Fruit fly (Drosophila melanogaster) Kc167 (cell line): ENCODE results near the gene P5CDh2.

Source experiments
- Myc ChIP-seq: fragments of >200 bp; optimal IDR thresholded peaks from 2 replicates; lab custom pipeline; 2017; ENCODE audit warnings: missing external identifiers
- Sin3A ChIP-seq: fragments of >200 bp; optimal IDR thresholded peaks from 2 replicates; lab custom pipeline; 2018; ENCODE audit warnings: missing external identifiers
- h ChIP-seq: fragments of >200 bp; optimal IDR thresholded peaks from 3 replicates; lab custom pipeline; 2018; ENCODE audit warnings: missing external identifiers
- insv ChIP-seq: fragments of >200 bp; optimal IDR thresholded peaks from 3 replicates; lab custom pipeline; 2018; ENCODE audit warnings: missing external identifiers
- psq ChIP-seq: fragments of >200 bp; optimal IDR thresholded peaks from 2 replicates; lab custom pipeline; 2017; ENCODE audit warnings: missing external identifiers
- ttk ChIP-seq: sonication (Bioruptor generic); optimal IDR thresholded peaks from 2 replicates; lab custom pipeline; 2017; ENCODE audit warnings: missing external identifiers

Gene P5CDh2

DNA sequence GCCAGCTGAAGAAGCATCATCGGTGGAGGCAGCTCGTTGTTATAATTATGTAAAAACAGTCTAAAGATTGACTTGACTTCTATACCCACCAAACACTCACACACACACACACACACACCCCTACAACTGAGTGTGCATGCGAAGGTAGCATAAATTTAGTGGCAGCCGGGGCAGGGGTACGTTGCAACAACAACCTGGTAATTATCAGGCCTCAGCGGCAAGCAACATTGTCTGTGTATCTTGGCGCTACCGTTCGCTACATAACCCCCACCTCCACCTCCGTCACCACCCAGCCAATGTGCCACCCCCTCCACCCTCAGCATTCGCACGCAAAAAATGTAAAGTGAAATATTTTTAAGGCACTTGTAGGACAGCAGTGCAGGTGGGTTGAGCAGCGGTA, 39.3 kb downstream of the P5CDh2 start:
- no peak for TF ChIP-seq Myc (lab: Kevin White, UChicago)
- TF ChIP-seq ttk (lab: Kevin White, UChicago) = no peak
- no peak for TF ChIP-seq Sin3A (lab: Kevin White, UChicago)
- TF ChIP-seq h (lab: Kevin White, UChicago) = no peak

DNA sequence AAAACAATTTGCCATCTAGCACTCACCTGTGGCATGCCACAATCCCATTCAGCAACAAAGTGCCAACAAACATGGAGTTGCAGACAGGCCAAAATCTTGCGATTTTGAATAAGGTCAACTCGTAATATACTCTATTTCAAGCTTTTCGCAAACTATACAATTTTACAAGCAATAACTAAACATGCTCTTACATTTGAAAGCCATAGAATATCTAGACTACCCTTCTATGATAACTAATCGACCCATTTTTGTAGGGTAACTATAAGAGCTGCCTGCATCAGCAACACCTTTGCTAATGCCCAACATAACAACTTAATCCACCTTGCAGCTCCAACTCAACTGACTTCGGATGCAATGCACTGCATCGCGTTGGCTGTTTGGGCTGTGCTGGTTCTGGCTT, 42.8 kb downstream of the P5CDh2 start:
- TF ChIP-seq psq (lab: Kevin White, UChicago) = no peak
- no peak for TF ChIP-seq Sin3A (lab: Kevin White, UChicago)
- TF ChIP-seq ttk (lab: Kevin White, UChicago) = no peak
- TF ChIP-seq h (lab: Kevin White, UChicago) = no peak
- no peak for TF ChIP-seq Myc (lab: Kevin White, UChicago)
- TF ChIP-seq insv = no peak

DNA sequence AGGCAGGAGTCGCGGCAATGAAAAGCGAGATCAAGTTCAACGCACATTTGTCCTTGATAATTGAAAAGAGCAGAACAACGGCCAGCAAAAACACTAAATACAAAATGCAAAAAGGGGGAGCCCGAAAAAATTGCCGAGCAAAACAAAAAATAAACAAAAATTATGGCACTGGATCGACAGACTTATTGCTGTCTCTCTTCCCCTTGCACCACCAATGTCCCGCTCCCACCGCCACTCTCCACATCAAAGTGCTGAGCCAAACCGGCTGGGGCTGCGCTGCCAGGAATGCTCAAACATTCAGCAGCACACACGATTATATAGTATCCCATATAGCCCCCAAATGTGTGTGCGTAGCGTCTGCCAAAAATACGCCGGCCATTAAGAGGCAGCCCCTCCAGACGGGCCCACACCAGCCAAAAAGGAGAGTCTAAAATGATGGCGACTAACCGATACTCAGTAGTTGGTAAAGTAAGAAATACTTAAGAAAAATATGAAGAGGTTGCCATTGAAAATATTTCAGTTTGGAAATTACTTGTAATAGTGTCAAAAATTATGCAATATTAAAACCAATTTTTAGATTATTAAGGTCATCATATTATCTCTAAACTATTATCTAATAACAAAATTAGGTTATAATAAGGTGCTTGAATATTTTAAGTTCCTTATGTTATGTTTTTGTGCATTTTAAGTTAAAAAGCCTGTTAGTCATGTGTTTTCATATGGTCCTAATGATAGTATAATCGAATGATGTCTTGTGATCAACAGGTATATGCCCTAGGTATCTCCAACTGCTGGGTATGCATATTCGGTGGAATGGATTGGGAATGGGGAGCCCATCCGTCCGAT, 43.9 kb downstream of the P5CDh2 start:
- no peak for TF ChIP-seq Myc (lab: Kevin White, UChicago)
- no peak for TF ChIP-seq psq (lab: Kevin White, UChicago)
- TF ChIP-seq h (lab: Kevin White, UChicago) = no peak
- TF ChIP-seq insv = no peak
- no peak for TF ChIP-seq ttk (lab: Kevin White, UChicago)
- no peak for TF ChIP-seq Sin3A (lab: Kevin White, UChicago)

DNA sequence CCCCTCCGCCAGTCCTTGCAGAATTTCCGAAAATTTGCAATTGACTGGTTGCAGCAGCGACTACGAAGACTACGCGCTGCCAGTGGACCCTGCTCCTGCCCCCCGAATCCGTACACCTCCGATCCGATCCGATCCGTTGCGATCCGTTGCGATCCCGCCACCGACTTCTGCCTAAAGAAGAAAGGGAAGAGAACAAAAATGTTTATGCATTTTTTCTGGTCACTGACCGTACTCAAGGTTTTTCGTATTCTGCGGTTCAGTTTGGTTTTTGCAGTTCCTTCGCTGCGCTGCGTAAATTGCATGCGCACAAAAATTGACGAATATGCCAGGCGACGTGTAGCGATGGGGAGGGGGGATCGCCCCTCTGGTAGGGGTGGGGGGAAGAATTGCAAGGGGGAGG, 44.5 kb downstream of the P5CDh2 start:
- TF ChIP-seq Sin3A (lab: Kevin White, UChicago) = no peak
- TF ChIP-seq psq (lab: Kevin White, UChicago) = no peak
- TF ChIP-seq Myc (lab: Kevin White, UChicago) = no peak
- no peak for TF ChIP-seq insv
- TF ChIP-seq ttk (lab: Kevin White, UChicago) = no peak
- TF ChIP-seq h (lab: Kevin White, UChicago) = no peak

DNA sequence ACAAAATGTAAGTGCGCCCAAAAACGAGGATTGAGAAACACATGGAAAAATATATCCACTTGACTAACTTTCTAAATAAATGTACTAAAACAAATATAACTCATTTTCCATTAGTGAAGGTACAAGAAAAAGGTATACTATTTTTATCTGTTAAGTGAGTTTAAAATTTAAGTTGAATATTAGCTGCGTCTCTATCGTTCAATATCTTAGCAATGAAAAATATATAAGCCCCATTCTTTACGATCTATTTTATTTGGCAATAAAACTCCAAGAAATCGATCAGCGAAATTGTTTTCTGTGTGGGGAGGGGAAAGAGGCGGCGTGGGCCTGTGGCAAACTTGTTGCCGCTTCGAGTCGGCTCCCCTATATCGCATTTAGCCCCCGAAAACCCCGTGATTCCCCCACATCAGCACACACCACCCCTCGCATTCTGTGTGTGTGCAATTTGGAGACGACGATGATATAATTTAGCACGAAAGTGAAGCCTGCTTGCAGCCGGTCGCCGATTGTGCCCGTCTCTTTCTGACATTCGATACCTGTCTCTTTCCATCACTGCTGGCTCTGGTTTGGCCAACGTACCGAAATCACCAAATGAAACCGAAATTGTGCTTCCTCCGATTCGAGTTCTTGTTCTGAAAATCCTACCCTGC, 45.1 kb downstream of the P5CDh2 start:
- TF ChIP-seq insv = no peak
- TF ChIP-seq psq (lab: Kevin White, UChicago) = no peak
- TF ChIP-seq ttk (lab: Kevin White, UChicago) = no peak
- TF ChIP-seq Sin3A (lab: Kevin White, UChicago) = no peak
- no peak for TF ChIP-seq h (lab: Kevin White, UChicago)
- no peak for TF ChIP-seq Myc (lab: Kevin White, UChicago)

DNA sequence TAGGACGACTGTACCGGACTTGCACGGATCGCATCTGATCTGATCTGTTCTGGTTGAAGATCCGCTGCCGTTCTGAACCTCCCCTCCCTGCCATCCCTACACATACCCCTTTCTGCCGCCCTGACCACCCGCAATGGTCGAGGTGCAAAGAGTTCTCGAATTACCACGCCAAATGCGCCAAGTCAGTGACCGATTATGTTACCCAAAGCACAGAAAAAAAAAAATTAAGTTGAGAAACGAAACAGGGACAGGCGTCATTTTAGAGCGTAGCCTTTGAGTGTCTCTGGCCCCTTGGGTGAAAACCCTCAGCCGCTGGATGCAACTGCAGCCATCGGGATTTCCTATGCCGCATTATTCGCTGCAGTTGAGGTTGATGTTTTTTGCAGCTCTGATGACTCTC, 46.0 kb downstream of the P5CDh2 start:
- TF ChIP-seq Myc (lab: Kevin White, UChicago) (no peak), psq (lab: Kevin White, UChicago) (no peak), insv (no peak), Sin3A (lab: Kevin White, UChicago) (no peak), ttk (lab: Kevin White, UChicago) (no peak), h (lab: Kevin White, UChicago) (no peak)

DNA sequence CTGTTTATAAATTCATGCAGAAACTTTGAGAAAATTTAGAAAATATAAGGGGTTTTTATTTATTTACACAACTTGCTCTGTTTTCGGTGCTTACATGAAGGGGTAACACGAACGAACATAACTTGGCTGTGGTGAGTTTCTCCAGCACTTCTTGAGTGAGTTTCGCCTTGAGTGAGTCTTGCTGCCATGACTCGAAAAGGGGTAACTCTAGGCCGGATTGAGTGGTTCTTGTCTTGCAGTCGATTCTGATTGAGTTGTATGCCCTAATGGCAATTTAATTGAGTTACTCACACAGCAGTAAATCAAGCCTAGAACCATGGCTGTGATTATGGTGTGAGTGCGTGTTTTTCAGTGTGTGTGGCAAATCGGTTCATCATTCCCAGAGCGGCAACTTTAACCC, 50.5 kb downstream of the P5CDh2 start:
- TF ChIP-seq psq (lab: Kevin White, UChicago) (no peak), h (lab: Kevin White, UChicago) (no peak), Myc (lab: Kevin White, UChicago) (no peak), ttk (lab: Kevin White, UChicago) (no peak), insv (no peak), Sin3A (lab: Kevin White, UChicago) (no peak)
